Worm (Caenorhabditis elegans): ENCODE results near the gene grl-1.

Gene grl-1

DNA sequence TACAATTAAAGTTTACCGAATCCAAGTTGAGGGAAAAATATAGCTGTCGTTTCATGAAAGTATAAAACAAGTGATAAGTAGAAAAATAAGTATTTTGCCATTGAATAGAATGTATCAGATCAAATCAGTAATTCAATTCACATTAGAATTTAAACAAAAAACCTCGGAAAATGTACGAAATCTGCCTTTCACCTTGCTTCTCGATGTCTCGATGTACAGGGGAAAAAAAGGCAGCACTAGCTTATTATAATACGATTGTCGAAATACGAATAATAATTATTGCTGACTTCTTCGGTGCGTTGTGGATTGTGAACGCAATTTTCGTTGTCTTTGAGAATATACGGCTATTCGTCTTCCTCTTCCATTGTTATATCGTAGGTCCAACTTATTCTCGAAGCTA lies 44.9 kb downstream of the grl-1 start, which contains the start of gene grl-18:
Gene grl-18 (minus strand): TSS at position 101 of the 400 bp plus-strand sequence.
- TF ChIP-seq lin-39 (tag; optimal IDR thresholded peaks at IDR 0.05) (no peak), eor-1 (tag; optimal IDR thresholded peaks at IDR 0.05) (no peak), zag-1 (tag; optimal IDR thresholded peaks at IDR 0.05) (no peak), egl-5 (tag; optimal IDR thresholded peaks at IDR 0.05) (no peak), nhr-28 (tag; optimal IDR thresholded peaks at IDR 0.05) (no peak), ceh-82 (tag; optimal IDR thresholded peaks at IDR 0.05) (no peak), elt-3 (tag; optimal IDR thresholded peaks at IDR 0.05) (no peak)

DNA sequence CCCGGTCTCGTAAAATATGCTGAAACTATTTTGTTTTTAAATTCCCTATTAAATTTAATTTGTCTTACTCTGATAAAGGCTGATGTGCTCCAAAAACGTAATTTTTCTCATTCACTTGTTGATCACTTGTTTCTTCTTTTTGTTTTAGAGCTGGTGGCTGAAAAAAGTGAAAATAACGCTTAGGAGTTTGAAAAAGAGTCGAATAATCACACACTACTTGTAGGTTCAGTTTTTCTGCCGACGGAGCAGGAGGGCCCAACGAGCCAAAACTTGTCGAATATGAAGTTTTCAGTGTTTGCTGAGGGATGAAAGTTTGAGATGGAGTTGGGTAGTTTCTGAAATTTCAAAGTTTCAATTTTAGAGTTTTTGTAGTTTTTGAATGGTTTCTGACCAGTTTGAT lies 46.5 kb downstream of the grl-1 start:
- TF ChIP-seq nhr-23 (tag; optimal IDR thresholded peaks at IDR 0.05) (no peak), pha-4 (tag; optimal IDR thresholded peaks at IDR 0.05) (no peak)

DNA sequence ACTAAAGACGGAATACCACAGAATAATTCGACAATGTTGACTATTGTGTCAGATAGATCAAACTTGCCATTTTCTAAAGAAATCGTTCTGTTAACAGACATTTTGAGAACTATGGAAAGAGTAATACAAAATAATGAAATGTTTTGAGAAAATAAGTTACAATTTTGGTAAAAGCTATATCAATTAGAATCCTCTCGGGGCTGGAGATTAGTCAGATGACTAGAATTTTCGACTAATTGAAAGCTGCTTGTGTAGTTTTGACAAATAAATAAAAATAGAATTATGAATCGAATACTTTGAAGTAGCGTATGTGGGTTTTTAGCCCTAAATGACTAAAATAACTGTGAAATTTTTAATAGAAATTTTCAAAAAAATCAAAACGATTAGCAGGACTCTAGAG lies 48.8 kb downstream of the grl-1 start, which contains the start of gene srg-65:
Gene srg-65 (minus strand): TSS at position 101 of the 400 bp plus-strand sequence.
- TF ChIP-seq nhr-77 (tag; optimal IDR thresholded peaks at IDR 0.05) (no peak), mml-1 (tag; optimal IDR thresholded peaks at IDR 0.05) (no peak), ZK546.5 (tag; optimal IDR thresholded peaks at IDR 0.05) (no peak), nhr-76 (tag; optimal IDR thresholded peaks at IDR 0.05) (no peak), elt-1 (tag; optimal IDR thresholded peaks at IDR 0.05) (no peak), sea-2 (GFP tag; optimal IDR thresholded peaks at IDR 0.05) (no peak), ztf-4 (tag; optimal IDR thresholded peaks at IDR 0.05) (no peak), ceh-82 (tag; optimal IDR thresholded peaks at IDR 0.05) (no peak), unc-62 (GFP tag; optimal IDR thresholded peaks at IDR 0.05) (no peak), ceh-9 (tag; optimal IDR thresholded peaks at IDR 0.05) (no peak), ceh-16 (tag; optimal IDR thresholded peaks at IDR 0.05) (no peak), lin-39 (tag; optimal IDR thresholded peaks at IDR 0.05) (no peak), pqm-1 (tag; optimal IDR thresholded peaks at IDR 0.05) (no peak), tbx-2 (tag; optimal IDR thresholded peaks at IDR 0.05) (no peak), nfya-1 (tag; optimal IDR thresholded peaks at IDR 0.05; ENCODE audit: insufficient read depth) (no peak), nhr-12 (tag; optimal IDR thresholded peaks at IDR 0.05) (no peak), elt-2 (tag; optimal IDR thresholded peaks at IDR 0.05) (no peak), egl-5 (tag; optimal IDR thresholded peaks at IDR 0.05) (no peak), fos-1 (tag; optimal IDR thresholded peaks at IDR 0.05) (no peak), snpc-4 (tag; optimal IDR thresholded peaks at IDR 0.05) (no peak)

DNA sequence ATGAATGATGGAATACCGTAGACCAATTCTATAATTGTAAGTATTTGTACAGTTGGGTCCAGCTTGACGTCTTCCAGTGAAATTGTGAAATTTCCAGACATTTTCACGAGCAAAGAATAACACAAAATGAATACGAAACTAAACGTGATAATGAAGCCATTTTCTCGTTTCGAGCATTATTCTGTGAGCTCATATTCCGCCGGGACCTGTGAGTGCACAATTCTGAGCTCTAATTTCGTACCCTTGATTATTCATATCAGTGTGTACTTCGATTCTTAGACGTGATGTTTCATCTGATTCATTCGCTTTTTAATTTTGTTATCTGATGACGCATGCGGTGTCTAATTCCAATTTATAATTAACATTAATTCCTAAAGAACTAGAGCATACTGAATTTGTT lies 51.3 kb downstream of the grl-1 start, which contains the start of gene srg-66:
Gene srg-66 (minus strand): TSS at position 101 of the 400 bp plus-strand sequence.
- TF ChIP-seq lsy-12 (tag; optimal IDR thresholded peaks at IDR 0.05) (no peak), nhr-43 (tag; optimal IDR thresholded peaks at IDR 0.05; ENCODE audit: poor library complexity, severe bottlenecking) (no peak), ztf-11 (tag; optimal IDR thresholded peaks at IDR 0.05) (no peak), elt-1 (tag; optimal IDR thresholded peaks at IDR 0.05) (no peak), nhr-12 (tag; optimal IDR thresholded peaks at IDR 0.05) (no peak), daf-12 (tag; optimal IDR thresholded peaks at IDR 0.05) (no peak), zag-1 (tag; optimal IDR thresholded peaks at IDR 0.05) (no peak), aly-2 (tag; optimal IDR thresholded peaks at IDR 0.05) (no peak), unc-62 (GFP tag; optimal IDR thresholded peaks at IDR 0.05) (no peak), sea-2 (GFP tag; optimal IDR thresholded peaks at IDR 0.05) (no peak)

Measured in whole organism, L3 larva.